Fruit fly (Drosophila melanogaster): ENCODE measurements around the gene CG10311.
A peak's percentile ranks its signal among the peaks of the same experiment; 100 is the strongest.

DNA sequence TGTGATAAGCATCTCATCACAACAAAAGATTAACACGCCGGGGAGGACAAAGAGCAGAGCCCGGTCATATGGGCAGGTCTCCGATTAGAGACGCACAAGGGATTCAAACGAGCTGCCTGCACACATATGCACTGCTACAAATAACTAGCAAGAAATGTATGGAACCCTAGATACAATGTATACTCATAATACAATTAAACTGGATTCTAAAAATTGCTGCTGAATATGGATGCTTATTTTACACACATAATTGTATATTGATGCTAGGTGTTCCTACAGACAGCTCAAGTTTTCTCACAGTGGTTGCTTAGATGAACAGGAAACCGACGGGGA, 19.8 kb downstream of the CG10311 start:
- TF ChIP-seq Ets96B (tag; optimal IDR thresholded peaks at IDR 0.05) (peak; percentile 63), Hr4 (GFP tag; optimal IDR thresholded peaks at IDR 0.05) (peak; percentile 58), Blimp-1 (GFP tag; optimal IDR thresholded peaks at IDR 0.05) (no peak), CG6854 (GFP tag; optimal IDR thresholded peaks at IDR 0.05) (no peak)
